Worm (Caenorhabditis elegans) whole organism, L4 larva: ENCODE data around the gene ced-4.
A peak's percentile ranks its signal among the peaks of the same experiment; 100 is the strongest.

Experiments
- D1046.2 ChIP-seq: fragments of 200-800 bp; sonication (Bioruptor generic); IDR thresholded peaks from 2 replicates; pipeline ENCODE4 v1.3.6; 2022; ENCODE audit warnings: missing genetic modification characterization, missing compliant biosample characterization
- F37D6.2 ChIP-seq: sonication (generic microtip); optimal IDR thresholded peaks from 2 replicates; lab custom pipeline; 2016; ENCODE audit warnings: mild to moderate bottlenecking, missing genetic modification characterization, missing compliant biosample characterization
- F49E8.2 ChIP-seq: sonication (generic microtip); optimal IDR thresholded peaks from 2 replicates; lab custom pipeline; 2016; ENCODE audit warnings: missing compliant biosample characterization, mild to moderate bottlenecking, missing genetic modification characterization, borderline replicate concordance
- T26A8.4 ChIP-seq: fragments of 200-800 bp; sonication (Bioruptor generic); IDR thresholded peaks from 2 replicates; pipeline ENCODE4 v1.3.6; 2022; ENCODE audit warnings: missing genetic modification characterization, missing compliant biosample characterization
- ZK337.2 ChIP-seq: fragments of 200-800 bp; sonication (Bioruptor generic); IDR thresholded peaks from 2 replicates; pipeline ENCODE4 v1.3.6; 2022; ENCODE audit warnings: missing genetic modification reagents, missing genetic modification characterization, missing compliant biosample characterization
- aha-1 ChIP-seq: fragments of 150-350 bp; peaks from one replicate; lab custom pipeline; 2014; ENCODE audit warnings: missing biosample characterization, missing genetic modification characterization
- arid-1 ChIP-seq: fragments of 200-800 bp; sonication (Bioruptor generic); conservative IDR thresholded peaks from 2 replicates; pipeline ENCODE4 v1.3.6; 2022; ENCODE audit warnings: missing genetic modification reagents, missing genetic modification characterization, missing compliant biosample characterization
- ceh-28 ChIP-seq: fragments of 150-350 bp; optimal IDR thresholded peaks from 2 replicates; lab custom pipeline; 2014; ENCODE audit warnings: missing biosample characterization, missing genetic modification reagents, missing genetic modification characterization
- ceh-82 ChIP-seq: sonication (generic microtip); optimal IDR thresholded peaks from 2 replicates; lab custom pipeline; 2017; ENCODE audit warnings: missing biosample characterization, missing genetic modification characterization
- daf-16 ChIP-seq, 3 experiments: sonication (generic microtip); optimal IDR thresholded peaks; 2 replicates each; lab custom pipeline; 2016 to 2017; ENCODE audit warnings: missing genetic modification characterization in 3 of 3, missing genetic modification reagents in 3 of 3, mild to moderate bottlenecking in 2 of 3, missing compliant biosample characterization in 2 of 3, missing biosample characterization in 1 of 3, moderate library complexity in 1 of 3
- daf-8 ChIP-seq: fragments of 200-800 bp; sonication (Bioruptor generic); IDR thresholded peaks from 2 replicates; pipeline ENCODE4 v1.3.6; 2022; ENCODE audit warnings: missing genetic modification characterization, missing compliant biosample characterization
- dmd-8 ChIP-seq: fragments of 200-800 bp; sonication (Bioruptor generic); IDR thresholded peaks from 2 replicates; pipeline ENCODE4 v1.3.6; 2022; ENCODE audit warnings: missing genetic modification characterization, missing compliant biosample characterization
- dmd-9 ChIP-seq: fragments of 200-800 bp; sonication (Bioruptor generic); IDR thresholded peaks from 2 replicates; pipeline ENCODE4 v1.3.6; 2022; ENCODE audit warnings: missing genetic modification reagents, missing genetic modification characterization, missing compliant biosample characterization
- dve-1 ChIP-seq: sonication (generic microtip); optimal IDR thresholded peaks from 2 replicates; lab custom pipeline; 2017; ENCODE audit warnings: antibody characterized with exemption, mild to moderate bottlenecking, missing genetic modification characterization, missing compliant biosample characterization; ENCODE audit not compliant: insufficient read depth
- egl-27 ChIP-seq: sonication (generic microtip); optimal IDR thresholded peaks from 3 replicates; lab custom pipeline; 2017; ENCODE audit warnings: missing biosample characterization, missing genetic modification reagents, missing genetic modification characterization
- egl-43 ChIP-seq: fragments of 200-800 bp; sonication (Bioruptor generic); IDR thresholded peaks from 2 replicates; pipeline ENCODE4 v1.3.6; 2022; ENCODE audit warnings: missing genetic modification reagents, missing genetic modification characterization, missing compliant biosample characterization
- gei-8 ChIP-seq: fragments of 200-800 bp; sonication (Bioruptor generic); optimal IDR thresholded peaks from 2 replicates; lab custom pipeline; 2018; ENCODE audit warnings: mild to moderate bottlenecking, missing genetic modification characterization, missing compliant biosample characterization
- hif-1 ChIP-seq, 2 experiments: sonication (generic microtip); optimal IDR thresholded peaks; 2 replicates each; lab custom pipeline; 2016 to 2017; ENCODE audit warnings: missing compliant biosample characterization in 2 of 2, missing genetic modification characterization in 2 of 2, missing genetic modification reagents in 2 of 2, missing genotype in 2 of 2, mild to moderate bottlenecking in 1 of 2
- hlh-11 ChIP-seq: fragments of 200-800 bp; sonication (Bioruptor generic); optimal IDR thresholded peaks from 2 replicates; lab custom pipeline; 2018; ENCODE audit warnings: mild to moderate bottlenecking, missing genetic modification characterization, missing compliant biosample characterization
- hlh-30 ChIP-seq: sonication (generic microtip); optimal IDR thresholded peaks from 2 replicates; lab custom pipeline; 2017; ENCODE audit warnings: antibody characterized with exemption, mild to moderate bottlenecking, missing genetic modification characterization, missing compliant biosample characterization; ENCODE audit not compliant: insufficient read depth
- hmg-1.1 ChIP-seq: fragments of 200-800 bp; sonication (Bioruptor generic); IDR thresholded peaks from 2 replicates; pipeline ENCODE4 v1.3.6; 2022; ENCODE audit warnings: missing genetic modification reagents, missing genetic modification characterization, missing compliant biosample characterization
- jun-1 ChIP-seq: fragments of 150-350 bp; optimal IDR thresholded peaks from 2 replicates; lab custom pipeline; 2014; ENCODE audit warnings: missing biosample characterization, missing genetic modification reagents, missing genetic modification characterization
- lin-15B ChIP-seq: fragments of 150-350 bp; sonication (generic microtip); optimal IDR thresholded peaks from 3 replicates; lab custom pipeline; 2014; ENCODE audit warnings: missing biosample characterization, missing genetic modification characterization
- lin-29 ChIP-seq: fragments of 200-800 bp; sonication (Bioruptor generic); IDR thresholded peaks from 2 replicates; pipeline ENCODE4 v1.3.6; 2022; ENCODE audit warnings: missing genetic modification reagents, missing genetic modification characterization, missing compliant biosample characterization
- lin-39 ChIP-seq: fragments of 150-350 bp; optimal IDR thresholded peaks from 2 replicates; lab custom pipeline; 2014; ENCODE audit warnings: missing biosample characterization, missing genetic modification reagents, missing genetic modification characterization
- madf-5 ChIP-seq, 2 experiments: fragments of 200-800 bp; sonication (Bioruptor generic); IDR thresholded peaks; 2 replicates each; pipeline ENCODE4 v1.3.6; 2022; ENCODE audit warnings: missing compliant biosample characterization in 2 of 2, missing genetic modification characterization in 2 of 2
- mdl-1 ChIP-seq, 2 experiments: fragments of 150-350 bp in 1 of 2; sonication (generic microtip) in 1 of 2; optimal IDR thresholded peaks; 2 replicates each; lab custom pipeline; 2014 to 2017; ENCODE audit warnings: missing biosample characterization in 2 of 2, missing genetic modification characterization in 2 of 2
- mdt-29 ChIP-seq: fragments of 200-800 bp; sonication (Bioruptor generic); IDR thresholded peaks from 2 replicates; pipeline ENCODE4 v1.3.6; 2022; ENCODE audit warnings: missing genetic modification reagents, missing genetic modification characterization, missing compliant biosample characterization
- mep-1 ChIP-seq: fragments of 150-350 bp; sonication (generic microtip); optimal IDR thresholded peaks from 3 replicates; lab custom pipeline; 2014; ENCODE audit warnings: missing biosample characterization, missing genetic modification characterization
- mxl-2 ChIP-seq: fragments of 200-800 bp; sonication (Bioruptor generic); conservative IDR thresholded peaks from 2 replicates; pipeline ENCODE4 v1.3.6; 2022; ENCODE audit warnings: missing genetic modification reagents, missing genetic modification characterization, missing compliant biosample characterization
- nhr-111 ChIP-seq: fragments of 200-800 bp; sonication (Bioruptor generic); optimal IDR thresholded peaks from 2 replicates; lab custom pipeline; 2018; ENCODE audit warnings: mild to moderate bottlenecking, missing genetic modification characterization, missing compliant biosample characterization
- nhr-28 ChIP-seq: fragments of 150-350 bp; optimal IDR thresholded peaks from 2 replicates; lab custom pipeline; 2014; ENCODE audit warnings: missing biosample characterization, missing genetic modification characterization
- nhr-41 ChIP-seq: fragments of 200-800 bp; sonication (Bioruptor generic); IDR thresholded peaks from 2 replicates; pipeline ENCODE4 v1.3.6; 2022; ENCODE audit warnings: missing genetic modification reagents, missing genetic modification characterization, missing compliant biosample characterization
- nhr-42 ChIP-seq: fragments of 200-800 bp; sonication (Bioruptor generic); IDR thresholded peaks from 2 replicates; pipeline ENCODE4 v1.3.6; 2022; ENCODE audit warnings: missing genetic modification characterization, missing compliant biosample characterization
- nhr-6 ChIP-seq: fragments of 150-350 bp; optimal IDR thresholded peaks from 2 replicates; lab custom pipeline; 2014; ENCODE audit warnings: missing biosample characterization, missing genetic modification characterization
- nhr-76 ChIP-seq: fragments of 150-350 bp; optimal IDR thresholded peaks from 2 replicates; lab custom pipeline; 2014; ENCODE audit warnings: missing biosample characterization, missing genetic modification characterization
- nhr-77 ChIP-seq: fragments of 150-350 bp; optimal IDR thresholded peaks from 2 replicates; lab custom pipeline; 2014; ENCODE audit warnings: missing biosample characterization, missing genetic modification characterization
- saeg-2 ChIP-seq: fragments of 200-800 bp; sonication (Bioruptor generic); IDR thresholded peaks from 2 replicates; pipeline ENCODE4 v1.3.6; 2022; ENCODE audit warnings: missing genetic modification reagents, missing genetic modification characterization, missing compliant biosample characterization
- set-16 ChIP-seq: fragments of 200-800 bp; sonication (Bioruptor generic); IDR thresholded peaks from 2 replicates; pipeline ENCODE4 v1.3.6; 2022; ENCODE audit warnings: missing genetic modification reagents, missing genetic modification characterization, missing compliant biosample characterization
- tag-97 ChIP-seq: fragments of 200-800 bp; sonication (Bioruptor generic); IDR thresholded peaks from 2 replicates; pipeline ENCODE4 v1.3.6; 2022; ENCODE audit warnings: missing genetic modification characterization, missing compliant biosample characterization
- tra-1 ChIP-seq: fragments of 200-800 bp; sonication (Bioruptor generic); IDR thresholded peaks from 2 replicates; pipeline ENCODE4 v1.3.6; 2022; ENCODE audit warnings: missing genetic modification reagents, missing genetic modification characterization, missing compliant biosample characterization
- unc-62 ChIP-seq, 3 experiments: fragments of 150-350 bp in 1 of 3; sonication (generic microtip); optimal IDR thresholded peaks in 2 of 3; peaks in 1 of 3; 1 replicate in 1 of 3; 2 replicates in 2 of 3; lab custom pipeline; 2014 to 2017; ENCODE audit warnings: missing biosample characterization in 3 of 3, missing genetic modification characterization in 3 of 3, missing genetic modification reagents in 3 of 3, missing genotype in 1 of 3
- vab-7 ChIP-seq: fragments of 200-800 bp; sonication (Bioruptor generic); IDR thresholded peaks from 2 replicates; pipeline ENCODE4 v1.3.6; 2022; ENCODE audit warnings: missing genetic modification reagents, missing genetic modification characterization, missing compliant biosample characterization
- zip-11 ChIP-seq: fragments of 200-800 bp; sonication (Bioruptor generic); IDR thresholded peaks from 2 replicates; pipeline ENCODE4 v1.3.6; 2022; ENCODE audit warnings: missing genetic modification characterization, missing compliant biosample characterization
- ztf-11 ChIP-seq: fragments of 150-350 bp; optimal IDR thresholded peaks from 2 replicates; lab custom pipeline; 2014; ENCODE audit warnings: missing biosample characterization, missing genetic modification characterization
- ztf-7 ChIP-seq: fragments of 150-350 bp; optimal IDR thresholded peaks from 2 replicates; lab custom pipeline; 2014; ENCODE audit warnings: missing biosample characterization, missing genetic modification characterization

Gene ced-4

ce11 chrIII:4899728-4900127 lies 47.6 kb downstream of the ced-4 start (continued):
- TF ChIP-seq daf-8 (GFP tag; lab: Robert Waterston, UW) (peak; percentile 94; the same call in 1 of the 2 replicates), aha-1 (tag; lab: Kevin White, UChicago) (peak; percentile 100), unc-62 (GFP tag; optimal IDR thresholded peaks at IDR 0.05 in 1 of 2; lab: Kevin White, UChicago) (peak; percentile 28 to 100), unc-62 (tag; optimal IDR thresholded peaks at IDR 0.05; lab: Kevin White, UChicago) (no peak), ztf-7 (tag; lab: Kevin White, UChicago) (peak; percentile 74), T26A8.4 (GFP tag; lab: Robert Waterston, UW) (peak; percentile 98), hmg-1.1 (GFP tag; lab: Robert Waterston, UW) (peak; percentile 98), lin-29 (GFP tag; lab: Robert Waterston, UW) (peak; percentile 94), D1046.2 (GFP tag; lab: Robert Waterston, UW) (peak; percentile 93), F49E8.2 (no peak), F37D6.2 (peak; percentile 97), lin-15B (tag; lab: Kevin White, UChicago) (peak; percentile 71), daf-16 (GFP tag; optimal IDR thresholded peaks at IDR 0.05; lab: Kevin White, UChicago) (peak; percentile 78 to 97), daf-16 (tag; optimal IDR thresholded peaks at IDR 0.05; lab: Kevin White, UChicago) (peak; percentile 65), tra-1 (GFP tag; lab: Robert Waterston, UW) (peak; percentile 99), vab-7 (GFP tag; lab: Robert Waterston, UW) (peak; percentile 97), ZK337.2 (GFP tag; lab: Robert Waterston, UW) (peak; percentile 81; the same call in 1 of the 2 replicates), zip-11 (GFP tag; lab: Robert Waterston, UW) (no peak), jun-1 (peak; percentile 96), nhr-6 (tag; lab: Kevin White, UChicago) (peak; percentile 97), nhr-77 (tag; lab: Kevin White, UChicago) (peak; percentile 96), hlh-11 (tag; lab: Kevin White, UChicago) (peak; percentile 100), lin-39 (tag; lab: Kevin White, UChicago) (no peak), hlh-30 (peak; percentile 100), ceh-82 (peak; percentile 10), nhr-111 (GFP tag; lab: Kevin White, UChicago) (peak; percentile 57), arid-1 (GFP tag; lab: Robert Waterston, UW) (peak; percentile 95), hif-1 (tag; optimal IDR thresholded peaks at IDR 0.05; lab: Kevin White, UChicago) (peak; percentile 94 to 97), dmd-9 (GFP tag; lab: Robert Waterston, UW) (peak; percentile 96), nhr-76 (peak; percentile 83)

ce11 chrIII:4900260-4900659 lies 48.1 kb downstream of the ced-4 start, which contains the start of gene tag-340:
Gene tag-340, plus strand, starts transcription at chrIII:4900508.
- TF ChIP-seq mdl-1 (tag; optimal IDR thresholded peaks at IDR 0.05; lab: Kevin White, UChicago) (no peak), lin-39 (tag; lab: Kevin White, UChicago) (no peak), ztf-11 (tag; lab: Kevin White, UChicago) (no peak), madf-5 (GFP tag; IDR thresholded peaks at IDR 0.05; lab: Robert Waterston, UW) (no peak), ZK337.2 (GFP tag; lab: Robert Waterston, UW) (no peak), egl-27 (tag; lab: Kevin White, UChicago) (no peak), ceh-28 (no peak), nhr-42 (GFP tag; lab: Robert Waterston, UW) (no peak), mep-1 (no peak), nhr-28 (tag; lab: Kevin White, UChicago) (peak; percentile 3), nhr-41 (GFP tag; lab: Robert Waterston, UW) (no peak), daf-16 (GFP tag; optimal IDR thresholded peaks at IDR 0.05; lab: Kevin White, UChicago) (no peak), daf-16 (tag; optimal IDR thresholded peaks at IDR 0.05; lab: Kevin White, UChicago) (peak; percentile 42)
- TF ChIP-seq, all 104 proteins: peak for 2

- TF ChIP-seq dve-1 (no peak), nhr-111 (GFP tag; lab: Kevin White, UChicago) (no peak), mdt-29 (GFP tag; lab: Robert Waterston, UW) (no peak), mxl-2 (GFP tag; lab: Robert Waterston, UW) (no peak), hlh-30 (no peak), egl-43 (no peak), T26A8.4 (GFP tag; lab: Robert Waterston, UW) (no peak), saeg-2 (GFP tag; lab: Robert Waterston, UW) (no peak), hlh-11 (tag; lab: Kevin White, UChicago) (no peak), ceh-28 (no peak), dmd-8 (no peak), set-16 (GFP tag; lab: Robert Waterston, UW) (no peak), jun-1 (no peak), gei-8 (GFP tag; lab: Kevin White, UChicago) (no peak), tag-97 (no peak)
Observed at ce11 chrIII:4903784-4904183, 51.7 kb downstream of the ced-4 start, which contains the start of gene kbp-2. Gene kbp-2, minus strand, starts transcription at chrIII:4903884.
